Worm (Caenorhabditis elegans): ENCODE results near the gene lron-10.

Gene lron-10

ce11 chrIII:10651634-10652033 lies 30.5 kb upstream of the lron-10 start (continued):
- no peak for TF ChIP-seq ets-5 (GFP tag; IDR thresholded peaks at IDR 0.05)
- TF ChIP-seq zip-4 (GFP tag; optimal IDR thresholded peaks at IDR 0.05) = no peak
- peak; percentile 58 for TF ChIP-seq nhr-71 (tag; optimal IDR thresholded peaks at IDR 0.05)
- no peak for TF ChIP-seq skn-1 (tag; optimal IDR thresholded peaks at IDR 0.05)
- peak; percentile 66 to 81 for TF ChIP-seq efl-1 (optimal IDR thresholded peaks at IDR 0.05)
- TF ChIP-seq efl-1 (GFP tag; optimal IDR thresholded peaks at IDR 0.05 in 1 of 2) = peak; percentile 43 to 89
- no peak for TF ChIP-seq nhr-19 (GFP tag; conservative IDR thresholded peaks at IDR 0.05)
- TF ChIP-seq nhr-90 (tag; optimal IDR thresholded peaks at IDR 0.05; ENCODE audit: poor library complexity) = peak; percentile 23
- TF ChIP-seq pax-3 (tag; optimal IDR thresholded peaks at IDR 0.05) = no peak
- TF ChIP-seq ceh-82 (tag; optimal IDR thresholded peaks at IDR 0.05) = peak; percentile 15 to 67 (median 40)
- peak; percentile 53 for TF ChIP-seq swsn-7 (tag; optimal IDR thresholded peaks at IDR 0.05)
- peak; percentile 66 for TF ChIP-seq nhr-47 (tag; optimal IDR thresholded peaks at IDR 0.05)
- peak; percentile 45 to 57 for TF ChIP-seq lin-35 (GFP tag; optimal IDR thresholded peaks at IDR 0.05)
- TF ChIP-seq dsc-1 (tag; optimal IDR thresholded peaks at IDR 0.05) = peak; percentile 81
- no peak for TF ChIP-seq blmp-1 (tag; optimal IDR thresholded peaks at IDR 0.05)
- TF ChIP-seq ztf-11 (tag; optimal IDR thresholded peaks at IDR 0.05) = peak in 1 of 2 experiments; percentile 73

ce11 chrIII:10649219-10649618 lies 28.1 kb upstream of the lron-10 start, which contains the start of gene emg-1:
TSS of gene emg-1 (plus strand) at chrIII:10649519.
- TF ChIP-seq ama-1 (optimal IDR thresholded peaks at IDR 0.05) = no peak
- TF ChIP-seq fkh-8 (tag; optimal IDR thresholded peaks at IDR 0.05) = no peak
- TF ChIP-seq snu-23 (GFP tag; optimal IDR thresholded peaks at IDR 0.05) = no peak
- no peak for TF ChIP-seq ztf-11 (tag; optimal IDR thresholded peaks at IDR 0.05)
- TF ChIP-seq unc-30 (tag; optimal IDR thresholded peaks at IDR 0.05) = no peak
- TF ChIP-seq isw-1 (GFP tag; IDR thresholded peaks at IDR 0.05) = no peak
- TF ChIP-seq nhr-47 (tag; optimal IDR thresholded peaks at IDR 0.05) = no peak
- no peak for TF ChIP-seq xbp-1 (tag; optimal IDR thresholded peaks at IDR 0.05)
- no peak for TF ChIP-seq sup-37 (GFP tag; optimal IDR thresholded peaks at IDR 0.05)
- TF ChIP-seq tlp-1 (tag; optimal IDR thresholded peaks at IDR 0.05) = no peak
- no peak for TF ChIP-seq jun-1 (tag; optimal IDR thresholded peaks at IDR 0.05)

DNA sequence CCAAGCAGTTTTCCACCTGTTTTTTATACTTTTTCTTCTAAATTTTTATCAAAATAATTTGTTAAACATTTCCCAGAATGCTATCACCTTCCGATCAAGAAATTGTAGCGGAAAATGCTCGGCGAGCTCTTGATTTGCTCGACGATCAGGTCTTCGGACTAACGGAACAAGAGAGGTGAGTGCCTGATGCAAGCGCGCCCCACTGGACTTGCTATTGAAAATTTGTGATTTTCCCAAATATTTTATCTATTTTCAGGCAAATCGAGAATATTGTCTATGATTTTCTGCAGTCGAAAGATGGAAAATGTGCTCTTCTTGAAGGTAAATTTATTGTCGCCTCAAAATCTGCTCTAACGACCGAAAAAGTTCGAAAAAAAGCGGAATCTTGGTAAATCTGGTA lies 24.9 kb upstream of the lron-10 start, which contains the start of gene orc-4:
Gene orc-4, plus strand, starts transcription at position 77 of the 400 bp plus-strand sequence.
- TF ChIP-seq fkh-4 (tag; optimal IDR thresholded peaks at IDR 0.05; ENCODE audit: borderline replicate concordance) (no peak), mef-2 (tag; optimal IDR thresholded peaks at IDR 0.05) (no peak), nhr-237 (tag; optimal IDR thresholded peaks at IDR 0.05) (no peak), egl-13 (tag; optimal IDR thresholded peaks at IDR 0.05) (no peak), dsc-1 (tag; optimal IDR thresholded peaks at IDR 0.05) (no peak), skn-1 (tag; optimal IDR thresholded peaks at IDR 0.05) (no peak), nhr-77 (tag; optimal IDR thresholded peaks at IDR 0.05) (no peak), rnt-1 (tag; optimal IDR thresholded peaks at IDR 0.05) (no peak), fkh-10 (GFP tag; optimal IDR thresholded peaks at IDR 0.05) (no peak), xbp-1 (tag; optimal IDR thresholded peaks at IDR 0.05) (no peak), ceh-88 (GFP tag; IDR thresholded peaks at IDR 0.05) (no peak), nhr-47 (tag; optimal IDR thresholded peaks at IDR 0.05) (no peak), ztf-11 (tag; optimal IDR thresholded peaks at IDR 0.05) (no peak), mab-9 (GFP tag; IDR thresholded peaks at IDR 0.05) (no peak), ceh-8 (GFP tag; optimal IDR thresholded peaks at IDR 0.05) (no peak), ztf-4 (tag; optimal IDR thresholded peaks at IDR 0.05) (no peak), nhr-85 (tag) (no peak), lin-35 (GFP tag; optimal IDR thresholded peaks at IDR 0.05) (peak; percentile 34 to 46), elt-3 (tag; optimal IDR thresholded peaks at IDR 0.05) (no peak), ceh-82 (tag; optimal IDR thresholded peaks at IDR 0.05) (no peak), aly-2 (tag; optimal IDR thresholded peaks at IDR 0.05) (no peak), nhr-28 (tag; optimal IDR thresholded peaks at IDR 0.05) (no peak), efl-1 (optimal IDR thresholded peaks at IDR 0.05) (peak; percentile 15 to 33), efl-1 (GFP tag; optimal IDR thresholded peaks at IDR 0.05 in 1 of 2) (peak; percentile 7 to 33), snu-23 (GFP tag; optimal IDR thresholded peaks at IDR 0.05) (no peak), lsy-2 (tag; optimal IDR thresholded peaks at IDR 0.05) (peak; percentile 5 to 69), C16A3.4 (tag; optimal IDR thresholded peaks at IDR 0.05) (no peak), C04F5.9 (tag; optimal IDR thresholded peaks at IDR 0.05) (no peak), mdl-1 (tag; optimal IDR thresholded peaks at IDR 0.05) (no peak), ets-5 (GFP tag; IDR thresholded peaks at IDR 0.05) (no peak), dpl-1 (GFP tag; optimal IDR thresholded peaks at IDR 0.05) (peak; percentile 20 to 54 (median 38)), nhr-12 (tag; optimal IDR thresholded peaks at IDR 0.05) (no peak), fkh-8 (tag; optimal IDR thresholded peaks at IDR 0.05) (no peak), blmp-1 (tag; optimal IDR thresholded peaks at IDR 0.05) (peak; percentile 21), aha-1 (tag; optimal IDR thresholded peaks at IDR 0.05) (no peak), unc-62 (GFP tag; optimal IDR thresholded peaks at IDR 0.05) (no peak), F16B12.6 (tag; optimal IDR thresholded peaks at IDR 0.05) (peak; percentile 34), swsn-7 (tag; optimal IDR thresholded peaks at IDR 0.05) (no peak)
